Worm (Caenorhabditis elegans) whole organism, L4 larva: ENCODE results near the gene clec-216.

ENCODE experiments used
- F10B5.3 ChIP-seq: sonication (generic microtip); optimal IDR thresholded peaks from 2 replicates; lab custom pipeline; 2016; ENCODE audit warnings: mild to moderate bottlenecking, missing genetic modification characterization, missing compliant biosample characterization
- F26F4.8 ChIP-seq: fragments of 200-800 bp; sonication (Bioruptor generic); conservative IDR thresholded peaks from 2 replicates; pipeline ENCODE4 v1.3.6; 2022; ENCODE audit warnings: missing genetic modification characterization, missing compliant biosample characterization
- aha-1 ChIP-seq: fragments of 150-350 bp; peaks from one replicate; lab custom pipeline; 2014; ENCODE audit warnings: missing biosample characterization, missing genetic modification characterization
- cey-2 ChIP-seq: sonication (generic microtip); optimal IDR thresholded peaks from 3 replicates; lab custom pipeline; 2017; ENCODE audit warnings: missing genetic modification characterization, mild to moderate bottlenecking, missing compliant biosample characterization, antibody characterized with exemption, borderline replicate concordance; ENCODE audit not compliant: insufficient read depth
- ctbp-1 ChIP-seq: fragments of 200-800 bp; sonication (Bioruptor generic); IDR thresholded peaks from 2 replicates; pipeline ENCODE4 v1.3.6; 2022; ENCODE audit warnings: missing genetic modification reagents, missing genetic modification characterization, missing compliant biosample characterization
- daf-12 ChIP-seq: fragments of 150-350 bp; optimal IDR thresholded peaks from 2 replicates; lab custom pipeline; 2014; ENCODE audit warnings: missing biosample characterization, missing genetic modification reagents, missing genetic modification characterization
- daf-16 ChIP-seq, 3 experiments: sonication (generic microtip); optimal IDR thresholded peaks; 2 replicates each; lab custom pipeline; 2016 to 2017; ENCODE audit warnings: missing genetic modification characterization in 3 of 3, missing genetic modification reagents in 3 of 3, mild to moderate bottlenecking in 2 of 3, missing compliant biosample characterization in 2 of 3, missing biosample characterization in 1 of 3, moderate library complexity in 1 of 3
- daf-8 ChIP-seq: fragments of 200-800 bp; sonication (Bioruptor generic); IDR thresholded peaks from 2 replicates; pipeline ENCODE4 v1.3.6; 2022; ENCODE audit warnings: missing genetic modification characterization, missing compliant biosample characterization
- dpl-1 ChIP-seq: fragments of 150-350 bp; optimal IDR thresholded peaks from 2 replicates; lab custom pipeline; 2014; ENCODE audit warnings: missing biosample characterization, missing genetic modification reagents, missing genetic modification characterization
- duxl-1 ChIP-seq: sonication (generic microtip); optimal IDR thresholded peaks from 2 replicates; lab custom pipeline; 2016; ENCODE audit warnings: mild to moderate bottlenecking, missing genetic modification characterization, moderate library complexity, missing compliant biosample characterization; ENCODE audit not compliant: poor library complexity
- dve-1 ChIP-seq: sonication (generic microtip); optimal IDR thresholded peaks from 2 replicates; lab custom pipeline; 2017; ENCODE audit warnings: antibody characterized with exemption, mild to moderate bottlenecking, missing genetic modification characterization, missing compliant biosample characterization; ENCODE audit not compliant: insufficient read depth
- egl-27 ChIP-seq: sonication (generic microtip); optimal IDR thresholded peaks from 3 replicates; lab custom pipeline; 2017; ENCODE audit warnings: missing biosample characterization, missing genetic modification reagents, missing genetic modification characterization
- fkh-10 ChIP-seq: fragments of 150-350 bp; optimal IDR thresholded peaks from 2 replicates; lab custom pipeline; 2014; ENCODE audit warnings: missing biosample characterization, missing genetic modification reagents, missing genetic modification characterization
- hlh-30 ChIP-seq: sonication (generic microtip); optimal IDR thresholded peaks from 2 replicates; lab custom pipeline; 2017; ENCODE audit warnings: antibody characterized with exemption, mild to moderate bottlenecking, missing genetic modification characterization, missing compliant biosample characterization; ENCODE audit not compliant: insufficient read depth
- jun-1 ChIP-seq: fragments of 150-350 bp; optimal IDR thresholded peaks from 2 replicates; lab custom pipeline; 2014; ENCODE audit warnings: missing biosample characterization, missing genetic modification reagents, missing genetic modification characterization
- lim-7 ChIP-seq: fragments of 200-800 bp; sonication (Bioruptor generic); IDR thresholded peaks from 2 replicates; pipeline ENCODE4 v1.3.6; 2022; ENCODE audit warnings: missing genetic modification characterization, missing compliant biosample characterization
- lin-15B ChIP-seq: fragments of 150-350 bp; sonication (generic microtip); optimal IDR thresholded peaks from 3 replicates; lab custom pipeline; 2014; ENCODE audit warnings: missing biosample characterization, missing genetic modification characterization
- lin-29 ChIP-seq: fragments of 200-800 bp; sonication (Bioruptor generic); IDR thresholded peaks from 2 replicates; pipeline ENCODE4 v1.3.6; 2022; ENCODE audit warnings: missing genetic modification reagents, missing genetic modification characterization, missing compliant biosample characterization
- lin-38 ChIP-seq: fragments of 200-800 bp; sonication (Bioruptor generic); IDR thresholded peaks from 2 replicates; pipeline ENCODE4 v1.3.6; 2022; ENCODE audit warnings: missing genetic modification reagents, missing genetic modification characterization, missing compliant biosample characterization
- mes-2 ChIP-seq: sonication (generic microtip); optimal IDR thresholded peaks from 2 replicates; lab custom pipeline; 2016; ENCODE audit warnings: missing genotype, mild to moderate bottlenecking, missing genetic modification characterization, missing compliant biosample characterization; ENCODE audit not compliant: poor library complexity, severe bottlenecking
- nhr-25 ChIP-seq: sonication (generic microtip); optimal IDR thresholded peaks from 2 replicates; lab custom pipeline; 2017; ENCODE audit warnings: missing genetic modification characterization, mild to moderate bottlenecking, missing compliant biosample characterization, antibody characterized with exemption, moderate library complexity, borderline replicate concordance; ENCODE audit not compliant: insufficient read depth
- nhr-76 ChIP-seq: fragments of 150-350 bp; optimal IDR thresholded peaks from 2 replicates; lab custom pipeline; 2014; ENCODE audit warnings: missing biosample characterization, missing genetic modification characterization
- php-3 ChIP-seq: fragments of 200-800 bp; sonication (Bioruptor generic); IDR thresholded peaks from 2 replicates; pipeline ENCODE4 v1.3.6; 2022; ENCODE audit warnings: missing genetic modification reagents, missing genetic modification characterization, missing compliant biosample characterization
- pqm-1 ChIP-seq: sonication (generic microtip); optimal IDR thresholded peaks from 2 replicates; lab custom pipeline; 2017; ENCODE audit warnings: missing biosample characterization, missing genetic modification characterization
- saeg-2 ChIP-seq: fragments of 200-800 bp; sonication (Bioruptor generic); IDR thresholded peaks from 2 replicates; pipeline ENCODE4 v1.3.6; 2022; ENCODE audit warnings: missing genetic modification reagents, missing genetic modification characterization, missing compliant biosample characterization
- tra-1 ChIP-seq: fragments of 200-800 bp; sonication (Bioruptor generic); IDR thresholded peaks from 2 replicates; pipeline ENCODE4 v1.3.6; 2022; ENCODE audit warnings: missing genetic modification reagents, missing genetic modification characterization, missing compliant biosample characterization
- unc-39 ChIP-seq: sonication (generic microtip); optimal IDR thresholded peaks from 2 replicates; lab custom pipeline; 2017; ENCODE audit warnings: missing biosample characterization, missing genetic modification characterization
- unc-62 ChIP-seq, 3 experiments: fragments of 150-350 bp in 1 of 3; sonication (generic microtip); optimal IDR thresholded peaks in 2 of 3; peaks in 1 of 3; 1 replicate in 1 of 3; 2 replicates in 2 of 3; lab custom pipeline; 2014 to 2017; ENCODE audit warnings: missing biosample characterization in 3 of 3, missing genetic modification characterization in 3 of 3, missing genetic modification reagents in 3 of 3, missing genotype in 1 of 3
- zfp-2 ChIP-seq: sonication (generic microtip); optimal IDR thresholded peaks from 2 replicates; lab custom pipeline; 2016; ENCODE audit warnings: mild to moderate bottlenecking, missing genetic modification characterization, missing compliant biosample characterization

The clec-216 gene

ce11 chrV:7971376-7971775, 18.6 kb upstream of the clec-216 start:
- TF ChIP-seq aha-1 (tag; lab: Kevin White, UChicago), result peak; percentile 94
- no peak for TF ChIP-seq lin-38
- TF ChIP-seq egl-27 (tag; lab: Kevin White, UChicago), result no peak
- no peak for TF ChIP-seq saeg-2 (GFP tag; lab: Robert Waterston, UW)
- TF ChIP-seq unc-62 (GFP tag; optimal IDR thresholded peaks at IDR 0.05 in 1 of 2; lab: Kevin White, UChicago), result peak in 1 of 2 experiments; percentile 86
- TF ChIP-seq unc-62 (tag; optimal IDR thresholded peaks at IDR 0.05; lab: Kevin White, UChicago), result no peak
- TF ChIP-seq mes-2, result no peak
- TF ChIP-seq, all 104 proteins: peak for 2

DNA sequence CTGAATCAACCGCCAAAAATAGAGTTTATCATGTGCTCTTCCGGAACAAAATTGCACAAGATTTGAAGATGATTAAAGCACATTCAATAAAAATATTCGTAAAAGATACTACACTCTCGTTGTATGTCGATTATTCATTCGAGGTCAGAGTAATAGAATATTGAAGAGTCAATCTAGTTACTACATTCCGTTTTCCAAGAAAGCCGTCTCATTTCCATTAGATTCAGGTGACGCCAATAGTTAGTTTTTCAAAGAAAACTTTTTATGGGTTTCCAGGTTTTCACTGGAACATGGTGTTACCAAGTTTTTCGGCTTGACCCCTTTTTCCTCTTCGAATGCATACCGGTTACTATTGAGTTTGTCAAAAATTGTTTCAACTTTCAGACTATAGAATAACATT, 17.8 kb upstream of the clec-216 start:
- TF ChIP-seq unc-39, result no peak
- TF ChIP-seq hlh-30 (tag; lab: Kevin White, UChicago), result no peak
- no peak for TF ChIP-seq zfp-2 (tag; lab: Kevin White, UChicago)
- no peak for TF ChIP-seq lin-15B

DNA sequence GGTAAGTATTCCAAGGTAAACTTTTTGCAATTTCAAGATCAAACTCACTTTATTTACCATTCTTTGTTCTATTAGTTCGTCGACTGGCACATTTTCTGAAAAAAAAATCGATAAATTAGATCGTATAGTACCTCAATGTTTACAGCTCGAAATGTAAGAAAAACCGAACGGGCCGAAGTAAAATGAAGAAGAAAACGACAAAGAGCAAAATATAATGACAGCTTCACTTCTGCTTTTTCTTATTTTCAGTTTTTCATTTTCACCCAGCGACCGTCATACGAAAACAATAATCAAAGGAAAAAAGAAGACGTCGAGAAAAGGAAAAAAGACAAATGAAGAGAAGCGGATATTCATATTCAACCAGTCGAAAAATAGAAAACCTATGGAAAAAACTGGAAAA, 16.4 kb upstream of the clec-216 start, which contains the start of gene che-7:
Gene che-7 (minus strand): TSS at position 101 of the 400 bp plus-strand sequence.
- TF ChIP-seq F26F4.8 (GFP tag; lab: Robert Waterston, UW), result no peak
- TF ChIP-seq nhr-76 (tag; lab: Kevin White, UChicago), result no peak
- TF ChIP-seq nhr-25 (tag; lab: Kevin White, UChicago), result no peak
- no peak for TF ChIP-seq dve-1 (tag; lab: Kevin White, UChicago)
- TF ChIP-seq tra-1 (GFP tag; lab: Robert Waterston, UW), result no peak
- no peak for TF ChIP-seq duxl-1 (tag; lab: Kevin White, UChicago)
- no peak for TF ChIP-seq daf-12 (tag; lab: Kevin White, UChicago)
- no peak for TF ChIP-seq lim-7 (GFP tag; lab: Robert Waterston, UW)
- no peak for TF ChIP-seq mes-2
- TF ChIP-seq pqm-1 (tag; lab: Kevin White, UChicago), result no peak

DNA sequence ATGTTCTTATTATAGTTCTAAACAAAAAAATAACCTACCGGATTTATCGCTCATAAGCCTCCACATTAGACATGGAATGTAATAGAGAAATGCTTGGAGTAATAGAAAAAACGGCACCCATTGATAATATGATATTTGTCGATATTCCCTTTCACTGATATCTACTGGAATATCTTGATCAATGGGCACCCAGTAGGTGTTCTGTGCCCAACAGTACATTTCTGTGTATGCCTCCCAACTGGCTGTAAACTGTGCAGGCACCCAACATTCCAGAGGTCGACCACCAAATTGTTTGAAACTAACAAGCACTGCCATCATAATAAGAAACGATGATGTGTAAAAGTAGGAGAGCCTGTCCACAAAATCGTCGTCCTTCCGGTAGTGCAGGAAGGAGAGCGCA, 11.7 kb upstream of the clec-216 start:
- TF ChIP-seq unc-62 (GFP tag; optimal IDR thresholded peaks at IDR 0.05 in 1 of 2; lab: Kevin White, UChicago) (peak in 1 of 2 experiments; percentile 96), unc-62 (tag; optimal IDR thresholded peaks at IDR 0.05; lab: Kevin White, UChicago) (no peak), F10B5.3 (tag; lab: Kevin White, UChicago) (no peak), daf-16 (GFP tag; optimal IDR thresholded peaks at IDR 0.05; lab: Kevin White, UChicago) (no peak), daf-16 (tag; optimal IDR thresholded peaks at IDR 0.05; lab: Kevin White, UChicago) (no peak), php-3 (GFP tag; lab: Robert Waterston, UW) (no peak)

DNA sequence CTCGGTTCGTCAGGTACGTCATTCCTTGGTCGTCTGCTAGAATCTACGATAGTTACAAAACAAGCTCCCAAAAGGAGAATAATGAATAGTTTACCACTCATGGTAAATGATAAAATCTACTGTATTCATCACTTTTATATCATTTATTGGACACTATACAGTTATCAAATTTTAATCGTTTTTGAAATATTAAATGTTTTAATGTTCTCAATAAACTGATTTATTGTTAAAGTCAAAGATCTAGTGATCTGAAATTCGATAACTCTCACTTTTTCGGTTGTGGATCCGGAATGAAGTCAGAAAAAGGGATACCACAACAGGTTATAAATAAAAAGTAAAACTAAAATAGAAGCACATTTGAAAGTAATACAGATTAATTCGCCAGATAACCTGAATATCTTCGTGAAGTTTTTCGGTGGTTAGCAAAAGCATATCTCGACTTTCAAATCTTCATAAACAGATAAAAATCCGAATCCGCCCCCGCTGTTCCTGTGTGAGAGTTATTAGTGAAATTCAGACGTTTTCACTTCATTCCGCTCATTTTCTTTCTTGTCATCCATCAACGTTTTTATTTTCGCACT, 6.1 kb upstream of the clec-216 start, which contains the start of the genes clec-217 and F26D11.2:
Gene clec-217 (minus strand): TSS at position 101 of the 581 bp plus-strand sequence.
Gene F26D11.2 (plus strand): TSS at position 531 of the 581 bp plus-strand sequence.
- TF ChIP-seq dpl-1, result no peak
- no peak for TF ChIP-seq lin-29
- TF ChIP-seq dve-1 (tag; lab: Kevin White, UChicago), result no peak
- TF ChIP-seq ctbp-1 (GFP tag; lab: Robert Waterston, UW), result no peak
- no peak for TF ChIP-seq daf-8 (GFP tag; lab: Robert Waterston, UW)
- no peak for TF ChIP-seq fkh-10 (GFP tag; lab: Kevin White, UChicago)
- TF ChIP-seq jun-1 (tag; lab: Kevin White, UChicago), result no peak
- TF ChIP-seq cey-2 (tag; lab: Kevin White, UChicago), result no peak
